Fruit fly (Drosophila melanogaster) whole organism, embryonic: ENCODE data around the gene CG31268.

Experiments
- B-H1 ChIP-seq: fragments of 200-800 bp; sonication (Bioruptor generic); IDR thresholded peaks from 3 replicates; pipeline ENCODE4 v1.3.6; 2022; ENCODE audit warnings: missing biosample characterization, missing genetic modification characterization
- Bteb2 ChIP-seq: fragments of 200-800 bp; sonication (Bioruptor generic); optimal IDR thresholded peaks from 2 replicates; lab custom pipeline; 2016; ENCODE audit warnings: missing biosample characterization, missing genetic modification characterization
- CG10274 ChIP-seq: fragments of 200-800 bp; sonication (Bioruptor generic); optimal IDR thresholded peaks from 3 replicates; lab custom pipeline; 2017; ENCODE audit warnings: missing biosample characterization, mild to moderate bottlenecking, missing genetic modification characterization
- CG10366 ChIP-seq: fragments of 200-800 bp; sonication (Bioruptor generic); IDR thresholded peaks from 2 replicates; pipeline ENCODE4 v1.3.6; 2022; ENCODE audit warnings: missing biosample characterization, missing genetic modification characterization
- CG10431 ChIP-seq: fragments of 200-800 bp; sonication (Bioruptor generic); optimal IDR thresholded peaks from 3 replicates; lab custom pipeline; 2018; ENCODE audit warnings: missing biosample characterization, mild to moderate bottlenecking, missing genetic modification characterization
- CG10979 ChIP-seq: fragments of 200-800 bp; sonication (Bioruptor generic); optimal IDR thresholded peaks from 2 replicates; lab custom pipeline; 2018; ENCODE audit warnings: missing biosample characterization, mild to moderate bottlenecking, missing genetic modification characterization, moderate library complexity
- CG11085 ChIP-seq: fragments of 200-800 bp; sonication (Bioruptor generic); IDR thresholded peaks from 2 replicates; pipeline ENCODE4 v1.3.6; 2022; ENCODE audit warnings: missing biosample characterization, missing genetic modification characterization
- CG11247 ChIP-seq: fragments of 200-800 bp; sonication (Bioruptor generic); IDR thresholded peaks from 2 replicates; pipeline ENCODE4 v1.3.6; 2022; ENCODE audit warnings: missing biosample characterization, missing genetic modification characterization
- CG11560 ChIP-seq: fragments of 200-800 bp; sonication (Bioruptor generic); IDR thresholded peaks from 3 replicates; pipeline ENCODE4 v1.3.6; 2022; ENCODE audit warnings: missing biosample characterization, missing genetic modification characterization
- CG11723 ChIP-seq: fragments of 200-800 bp; sonication (Bioruptor generic); optimal IDR thresholded peaks from 2 replicates; lab custom pipeline; 2017; ENCODE audit warnings: missing biosample characterization, mild to moderate bottlenecking, missing genetic modification characterization
- CG1602 ChIP-seq: fragments of 200-800 bp; sonication (Bioruptor generic); optimal IDR thresholded peaks from 3 replicates; lab custom pipeline; 2016; ENCODE audit warnings: missing biosample characterization, missing genetic modification characterization
- CG17568 ChIP-seq: fragments of 200-800 bp; sonication (Bioruptor generic); optimal IDR thresholded peaks from 2 replicates; lab custom pipeline; 2018; ENCODE audit warnings: missing biosample characterization, mild to moderate bottlenecking, missing genetic modification characterization, moderate library complexity
- CG18619 ChIP-seq: fragments of 200-800 bp; sonication (Bioruptor generic); optimal IDR thresholded peaks from 3 replicates; lab custom pipeline; 2017; ENCODE audit warnings: missing biosample characterization, mild to moderate bottlenecking, missing genetic modification characterization
- CG31388 ChIP-seq: fragments of 200-800 bp; sonication (Bioruptor generic); optimal IDR thresholded peaks from 2 replicates; lab custom pipeline; 2016; ENCODE audit warnings: missing biosample characterization, missing genetic modification characterization
- CG32767 ChIP-seq: fragments of 200-800 bp; sonication (Bioruptor generic); IDR thresholded peaks from 2 replicates; pipeline ENCODE4 v1.3.6; 2022; ENCODE audit warnings: missing biosample characterization, missing genetic modification characterization
- CG34224 ChIP-seq: fragments of 200-800 bp; sonication (Bioruptor generic); IDR thresholded peaks from 3 replicates; pipeline ENCODE4 v1.3.6; 2022; ENCODE audit warnings: missing biosample characterization, missing genetic modification characterization; ENCODE audit not compliant: partially characterized antibody
- CG8478 ChIP-seq: fragments of >200 bp; optimal IDR thresholded peaks from 2 replicates; lab custom pipeline; 2018
- Chrac-16 ChIP-seq: fragments of 200-800 bp; sonication (Bioruptor generic); optimal IDR thresholded peaks from 3 replicates; lab custom pipeline; 2016; ENCODE audit warnings: missing biosample characterization, missing genetic modification characterization
- Dfd ChIP-seq, 2 experiments: fragments of >200 bp; optimal IDR thresholded peaks; 2 replicates each; lab custom pipeline; 2017; ENCODE audit warnings: missing biosample characterization in 2 of 2, missing genetic modification characterization in 2 of 2
- Hmx ChIP-seq: fragments of 200-800 bp; sonication (Bioruptor generic); optimal IDR thresholded peaks from 2 replicates; lab custom pipeline; 2016; ENCODE audit warnings: missing biosample characterization, missing genetic modification characterization
- Jarid2 ChIP-seq: fragments of 200-800 bp; sonication (Bioruptor generic); optimal IDR thresholded peaks from 3 replicates; lab custom pipeline; 2017; ENCODE audit warnings: mild to moderate bottlenecking, missing biosample characterization, missing genetic modification reagents, missing genetic modification characterization
- MBD-R2 ChIP-seq: fragments of 200-800 bp; sonication (Bioruptor generic); IDR thresholded peaks from 2 replicates; pipeline ENCODE4 v1.3.6; 2022; ENCODE audit warnings: missing biosample characterization, missing genetic modification characterization
- Med ChIP-seq: fragments of 200-800 bp; sonication (Bioruptor generic); peaks from one replicate; lab custom pipeline; 2016; ENCODE audit warnings: missing biosample characterization, missing genetic modification characterization, mild to moderate bottlenecking, inconsistent platforms, moderate library complexity
- NC2α ChIP-seq: fragments of 200-800 bp; sonication (Bioruptor generic); optimal IDR thresholded peaks from 2 replicates; lab custom pipeline; 2016; ENCODE audit warnings: missing biosample characterization, missing genetic modification characterization
- NC2β ChIP-seq: fragments of 200-800 bp; sonication (Bioruptor generic); optimal IDR thresholded peaks from 2 replicates; lab custom pipeline; 2016; ENCODE audit warnings: missing biosample characterization, missing genetic modification characterization
- NFAT ChIP-seq: fragments of 200-800 bp; sonication (Bioruptor generic); IDR thresholded peaks from 2 replicates; pipeline ENCODE4 v1.3.6; 2022; ENCODE audit warnings: missing biosample characterization, missing genetic modification characterization
- Nf-YB ChIP-seq: fragments of 200-800 bp; sonication (Bioruptor generic); optimal IDR thresholded peaks from 3 replicates; lab custom pipeline; 2019; ENCODE audit warnings: missing biosample characterization, mild to moderate bottlenecking, missing genetic modification characterization, moderate library complexity
- Ptx1 ChIP-seq: fragments of 200-800 bp; sonication (Bioruptor generic); IDR thresholded peaks from 2 replicates; pipeline ENCODE4 v1.3.6; 2022; ENCODE audit warnings: missing biosample characterization, missing genetic modification characterization
- Side ChIP-seq: fragments of 200-800 bp; sonication (Bioruptor generic); optimal IDR thresholded peaks from 2 replicates; lab custom pipeline; 2016; ENCODE audit warnings: missing biosample characterization, missing genetic modification characterization
- Ssrp ChIP-seq: fragments of 200-800 bp; sonication (Bioruptor generic); optimal IDR thresholded peaks from 2 replicates; lab custom pipeline; 2018; ENCODE audit warnings: missing biosample characterization, mild to moderate bottlenecking, missing genetic modification characterization, moderate library complexity
- Trl ChIP-seq, 3 experiments: fragments of >200 bp in 2 of 3; fragments of 200-800 bp in 1 of 3; sonication (Bioruptor generic) in 1 of 3; optimal IDR thresholded peaks; 2 replicates in 1 of 3; 3 replicates in 2 of 3; lab custom pipeline; 2016 to 2017; ENCODE audit warnings: missing biosample characterization in 1 of 3, missing genetic modification characterization in 1 of 3
- ase ChIP-seq: fragments of 200-800 bp; sonication (Bioruptor generic); IDR thresholded peaks from 3 replicates; pipeline ENCODE4 v1.3.6; 2022; ENCODE audit warnings: missing biosample characterization, missing genetic modification characterization
- bsh ChIP-seq, 2 experiments: fragments of 200-800 bp; sonication (Bioruptor generic); optimal IDR thresholded peaks; 2 replicates each; lab custom pipeline; 2017 to 2018; ENCODE audit warnings: mild to moderate bottlenecking in 2 of 2, missing biosample characterization in 2 of 2, missing genetic modification characterization in 2 of 2, moderate library complexity in 1 of 2
- cas ChIP-seq: fragments of 200-800 bp; sonication (Bioruptor generic); IDR thresholded peaks from 2 replicates; pipeline ENCODE4 v1.3.6; 2022; ENCODE audit warnings: missing biosample characterization, missing genetic modification characterization
- cato ChIP-seq: fragments of 200-800 bp; sonication (Bioruptor generic); optimal IDR thresholded peaks from 2 replicates; lab custom pipeline; 2016; ENCODE audit warnings: missing biosample characterization, missing genetic modification characterization, borderline replicate concordance
- cg ChIP-seq: fragments of 200-800 bp; sonication (Bioruptor generic); optimal IDR thresholded peaks from 3 replicates; lab custom pipeline; 2019; ENCODE audit warnings: missing biosample characterization, mild to moderate bottlenecking, missing genetic modification characterization, moderate library complexity
- dati ChIP-seq: fragments of 200-800 bp; sonication (Bioruptor generic); IDR thresholded peaks from 2 replicates; pipeline ENCODE4 v1.3.6; 2022; ENCODE audit warnings: missing biosample characterization, missing genetic modification characterization
- dmrt11E ChIP-seq: fragments of 200-800 bp; sonication (Bioruptor generic); optimal IDR thresholded peaks from 3 replicates; lab custom pipeline; 2018; ENCODE audit warnings: missing biosample characterization, mild to moderate bottlenecking, missing genetic modification characterization, moderate library complexity
- gcm ChIP-seq: fragments of 200-800 bp; sonication (Bioruptor generic); optimal IDR thresholded peaks from 2 replicates; lab custom pipeline; 2019; ENCODE audit warnings: missing biosample characterization, mild to moderate bottlenecking, missing genetic modification characterization, moderate library complexity
- gcm2 ChIP-seq: fragments of 200-800 bp; sonication (Bioruptor generic); optimal IDR thresholded peaks from 2 replicates; lab custom pipeline; 2016; ENCODE audit warnings: missing biosample characterization, missing genetic modification characterization
- h ChIP-seq: fragments of >200 bp; optimal IDR thresholded peaks from 2 replicates; lab custom pipeline; 2017
- luna ChIP-seq: fragments of 200-800 bp; sonication (Bioruptor generic); optimal IDR thresholded peaks from 2 replicates; lab custom pipeline; 2016; ENCODE audit warnings: missing biosample characterization, missing genetic modification characterization
- maf-S ChIP-seq: fragments of 200-800 bp; sonication (Bioruptor generic); optimal IDR thresholded peaks from 2 replicates; lab custom pipeline; 2016; ENCODE audit warnings: missing biosample characterization, missing genetic modification characterization
- mld ChIP-seq: fragments of 200-800 bp; sonication (Bioruptor generic); IDR thresholded peaks from 3 replicates; pipeline ENCODE4 v1.3.6; 2022; ENCODE audit warnings: missing biosample characterization, missing genetic modification characterization; ENCODE audit not compliant: partially characterized antibody
- nom ChIP-seq: fragments of 200-800 bp; sonication (Bioruptor generic); optimal IDR thresholded peaks from 2 replicates; lab custom pipeline; 2017; ENCODE audit warnings: missing biosample characterization, missing genetic modification characterization, mild to moderate bottlenecking, moderate library complexity, missing genetic modification reagents
- odd ChIP-seq: fragments of 200-800 bp; sonication (Bioruptor generic); optimal IDR thresholded peaks from 2 replicates; lab custom pipeline; 2017; ENCODE audit warnings: missing biosample characterization, mild to moderate bottlenecking, missing genetic modification characterization
- pho ChIP-seq: fragments of 200-800 bp; sonication (Bioruptor generic); optimal IDR thresholded peaks from 2 replicates; lab custom pipeline; 2016; ENCODE audit warnings: missing biosample characterization, missing genetic modification characterization
- pum ChIP-seq: fragments of 200-800 bp; sonication (Bioruptor generic); optimal IDR thresholded peaks from 2 replicates; lab custom pipeline; 2016; ENCODE audit warnings: missing biosample characterization, missing genetic modification characterization
- pzg ChIP-seq: fragments of 200-800 bp; sonication (Bioruptor generic); optimal IDR thresholded peaks from 3 replicates; lab custom pipeline; 2018; ENCODE audit warnings: missing biosample characterization, mild to moderate bottlenecking, missing genetic modification characterization, moderate library complexity
- seq ChIP-seq: fragments of 200-800 bp; sonication (Bioruptor generic); IDR thresholded peaks from 2 replicates; pipeline ENCODE4 v1.3.6; 2022; ENCODE audit warnings: missing biosample characterization, missing genetic modification characterization
- trem ChIP-seq: fragments of 200-800 bp; optimal IDR thresholded peaks from 3 replicates; lab custom pipeline; 2019; ENCODE audit warnings: missing biosample characterization, mild to moderate bottlenecking, missing genetic modification characterization, moderate library complexity
- zf30C ChIP-seq: fragments of 200-800 bp; sonication (Bioruptor generic); optimal IDR thresholded peaks from 3 replicates; lab custom pipeline; 2018; ENCODE audit warnings: missing biosample characterization, mild to moderate bottlenecking, missing genetic modification characterization

CG31268 gene

DNA sequence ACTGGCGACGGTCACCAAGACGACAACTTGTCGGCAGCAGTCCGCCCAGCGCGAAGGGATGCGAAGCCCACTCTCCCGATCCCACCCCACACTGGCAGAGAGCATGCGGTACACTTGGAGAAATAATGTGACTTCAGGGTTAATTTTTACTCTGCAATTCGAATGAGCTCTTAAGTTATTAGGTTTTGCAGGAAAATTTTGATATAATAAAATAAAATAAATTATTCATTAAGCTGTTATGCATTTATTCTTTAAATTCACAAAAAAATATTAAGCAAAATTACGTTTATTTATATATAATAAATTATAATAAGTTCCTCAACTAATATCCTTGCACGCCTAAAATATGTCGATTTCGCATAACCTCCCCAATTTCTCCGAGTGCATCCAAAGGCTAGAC, 17.3 kb downstream of the CG31268 start (continued):
- no peak for TF ChIP-seq trem
- TF ChIP-seq CG34224 (GFP tag; lab: Robert Waterston, UW): no peak
- peak; percentile 63 for TF ChIP-seq dmrt11E
- TF ChIP-seq CG10366 (GFP tag; lab: Robert Waterston, UW): no peak
- no peak for TF ChIP-seq Jarid2 (GFP tag; lab: Kevin White, UChicago)
- peak; percentile 49 for TF ChIP-seq Med (GFP tag; lab: Kevin White, UChicago)
- no peak for TF ChIP-seq pum
- no peak for TF ChIP-seq CG31388 (GFP tag; lab: Kevin White, UChicago)
- no peak for TF ChIP-seq CG10431 (GFP tag; lab: Kevin White, UChicago)
- TF ChIP-seq dati (GFP tag; lab: Robert Waterston, UW): no peak
- no peak for TF ChIP-seq Trl (optimal IDR thresholded peaks at IDR 0.05; lab: Kevin White, UChicago)
- TF ChIP-seq Trl (GFP tag; optimal IDR thresholded peaks at IDR 0.05; lab: Kevin White, UChicago): no peak
- TF ChIP-seq Ssrp: peak; percentile 54
- no peak for TF ChIP-seq MBD-R2 (GFP tag; lab: Robert Waterston, UW)
- TF ChIP-seq NC2β (GFP tag; lab: Kevin White, UChicago): no peak
- TF ChIP-seq CG1602: no peak
- TF ChIP-seq CG10274: no peak
- TF ChIP-seq odd (GFP tag; lab: Kevin White, UChicago): no peak
- TF ChIP-seq ase (GFP tag; lab: Robert Waterston, UW): no peak
- TF ChIP-seq nom (GFP tag; lab: Kevin White, UChicago): no peak
- TF ChIP-seq NC2α (GFP tag; lab: Kevin White, UChicago): no peak
- peak; percentile 23 for TF ChIP-seq zf30C
- no peak for TF ChIP-seq cg
- TF ChIP-seq CG18619 (GFP tag; lab: Kevin White, UChicago): no peak
- no peak for TF ChIP-seq Bteb2 (GFP tag; lab: Kevin White, UChicago)
- no peak for TF ChIP-seq CG17568 (GFP tag; lab: Kevin White, UChicago)
- peak; percentile 41; the same call in 1 of the 2 replicates for TF ChIP-seq Ptx1
- no peak for TF ChIP-seq B-H1
- no peak for TF ChIP-seq CG11085 (GFP tag; lab: Robert Waterston, UW)
- no peak for TF ChIP-seq gcm2 (GFP tag; lab: Kevin White, UChicago)
- TF ChIP-seq CG8478: no peak
- peak in 1 of 2 experiments; percentile 42 for TF ChIP-seq bsh (GFP tag; optimal IDR thresholded peaks at IDR 0.05; lab: Kevin White, UChicago)
- TF ChIP-seq pho: no peak
- TF ChIP-seq cas (GFP tag; lab: Robert Waterston, UW): no peak
- TF ChIP-seq luna (GFP tag; lab: Kevin White, UChicago): no peak
- TF ChIP-seq gcm (GFP tag; lab: Kevin White, UChicago): peak; percentile 23
- TF ChIP-seq maf-S (GFP tag; lab: Kevin White, UChicago): no peak
- no peak for TF ChIP-seq CG11723 (GFP tag; lab: Kevin White, UChicago)
- no peak for TF ChIP-seq NFAT
- 0 out of 2 replicates have a peak, but pooled peaks have one; percentile 29 for TF ChIP-seq seq (GFP tag; lab: Robert Waterston, UW)
- no peak for TF ChIP-seq pzg
- TF ChIP-seq CG11560 (tag; lab: Robert Waterston, UW): no peak
- 0 out of 2 replicates have a peak, but pooled peaks have one; percentile 28 for TF ChIP-seq CG32767 (GFP tag; lab: Robert Waterston, UW)
- no peak for TF ChIP-seq Chrac-16 (GFP tag; lab: Kevin White, UChicago)
- TF ChIP-seq Nf-YB (GFP tag; lab: Kevin White, UChicago): no peak
- no peak for TF ChIP-seq cato (GFP tag; lab: Kevin White, UChicago)
- no peak for TF ChIP-seq Hmx
- TF ChIP-seq mld: no peak
- no peak for TF ChIP-seq h (lab: Kevin White, UChicago)
- peak; percentile 35 for TF ChIP-seq CG10979 (tag; lab: Kevin White, UChicago)
- no peak for TF ChIP-seq Dfd (GFP tag; optimal IDR thresholded peaks at IDR 0.05; lab: Kevin White, UChicago)
- no peak for TF ChIP-seq CG11247 (GFP tag; lab: Robert Waterston, UW)
- TF ChIP-seq Side (GFP tag; lab: Kevin White, UChicago): no peak
